Fruit fly (Drosophila melanogaster) S2 (cell line): ENCODE measurements around the gene CG7378.

Experiments
- CG8478 ChIP-seq: fragments of >200 bp; optimal IDR thresholded peaks from 2 replicates; lab custom pipeline; 2018
- CTCF ChIP-seq, 2 experiments: fragments of >200 bp; optimal IDR thresholded peaks; 2 replicates each; lab custom pipeline; 2018

DNA sequence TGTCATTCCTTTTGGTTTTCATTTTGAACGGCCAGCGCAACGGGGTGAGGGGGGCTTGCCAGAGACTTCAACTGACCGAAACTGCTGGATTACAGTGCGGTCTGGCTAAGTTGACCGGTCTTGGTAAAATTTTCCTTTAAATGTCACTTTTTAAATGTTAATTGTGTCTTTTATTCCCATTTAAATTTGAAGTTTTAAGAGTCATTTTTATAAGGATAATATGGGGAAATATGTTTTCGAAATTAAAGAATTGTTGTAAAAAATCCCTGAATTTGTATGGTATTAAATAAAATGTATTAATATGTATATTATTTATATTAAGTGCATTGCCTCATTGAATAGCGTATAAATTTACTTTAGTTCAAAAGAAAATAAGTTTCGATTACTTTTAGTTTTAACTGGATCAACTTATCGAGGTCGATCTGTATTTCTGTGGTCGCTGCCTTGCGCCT, 28.4 kb downstream of the CG7378 start:
- no peak for TF ChIP-seq CTCF (optimal IDR thresholded peaks at IDR 0.05; lab: Kevin White, UChicago)
- no peak for TF ChIP-seq CG8478 (lab: Kevin White, UChicago)
